Worm (Caenorhabditis elegans) whole organism, L1 larva: ENCODE data around the gene ceh-48.

Experiments used
- C16A3.4 ChIP-seq: fragments of 150-350 bp; optimal IDR thresholded peaks from 2 replicates; lab custom pipeline; 2014; ENCODE audit warnings: missing biosample characterization, missing genetic modification characterization
- Y116A8C.19 ChIP-seq: sonication (generic microtip); optimal IDR thresholded peaks from 2 replicates; lab custom pipeline; 2016; ENCODE audit warnings: missing compliant biosample characterization, missing genetic modification characterization, borderline replicate concordance
- aha-1 ChIP-seq: fragments of 150-350 bp; optimal IDR thresholded peaks from 2 replicates; lab custom pipeline; 2014; ENCODE audit warnings: missing biosample characterization, missing genetic modification characterization
- ama-1 ChIP-seq: fragments of 150-350 bp; optimal IDR thresholded peaks from 2 replicates; lab custom pipeline; 2014
- blmp-1 ChIP-seq: fragments of 150-350 bp; optimal IDR thresholded peaks from 2 replicates; lab custom pipeline; 2014; ENCODE audit warnings: missing biosample characterization, missing genetic modification characterization
- dpl-1 ChIP-seq, 3 experiments: fragments of 150-350 bp in 2 of 3; sonication (generic microtip) in 1 of 3; optimal IDR thresholded peaks; 2 replicates each; lab custom pipeline; 2014 to 2017; ENCODE audit warnings: missing biosample characterization in 3 of 3, missing genetic modification characterization in 3 of 3, missing genetic modification reagents in 3 of 3
- efl-1 ChIP-seq, 4 experiments: fragments of 150-350 bp; optimal IDR thresholded peaks in 3 of 4; peaks in 1 of 4; 1 replicate in 1 of 4; 2 replicates in 3 of 4; lab custom pipeline; 2014; ENCODE audit warnings: missing biosample characterization in 2 of 4, missing genetic modification characterization in 2 of 4, missing genetic modification reagents in 2 of 4
- egl-13 ChIP-seq: sonication (generic microtip); optimal IDR thresholded peaks from 2 replicates; lab custom pipeline; 2016; ENCODE audit warnings: missing genotype, missing genetic modification reagents, missing genetic modification characterization, missing compliant biosample characterization
- egl-27 ChIP-seq, 2 experiments: fragments of 150-350 bp in 1 of 2; sonication (generic microtip); optimal IDR thresholded peaks; 3 replicates each; lab custom pipeline; 2017 to 2018; ENCODE audit warnings: missing biosample characterization in 2 of 2, missing genetic modification characterization in 2 of 2, missing genetic modification reagents in 2 of 2
- elt-2 ChIP-seq: sonication (generic microtip); optimal IDR thresholded peaks from 2 replicates; lab custom pipeline; 2016; ENCODE audit warnings: missing genetic modification characterization, mild to moderate bottlenecking, inconsistent platforms, missing compliant biosample characterization, missing genetic modification reagents
- elt-3 ChIP-seq, 6 experiments: fragments of 150-350 bp in 1 of 6; sonication (generic microtip); optimal IDR thresholded peaks; 2 replicates each; lab custom pipeline; 2017 to 2018; ENCODE audit warnings: missing biosample characterization in 6 of 6, missing genetic modification characterization in 6 of 6, inconsistent platforms in 1 of 6
- fkh-10 ChIP-seq: sonication (generic microtip); optimal IDR thresholded peaks from 2 replicates; lab custom pipeline; 2017; ENCODE audit warnings: missing biosample characterization, missing genetic modification reagents, missing genetic modification characterization
- fos-1 ChIP-seq: fragments of 150-350 bp; optimal IDR thresholded peaks from 2 replicates; lab custom pipeline; 2014; ENCODE audit warnings: missing biosample characterization, missing genetic modification characterization
- grh-1 ChIP-seq: fragments of 200-800 bp; sonication (Bioruptor generic); IDR thresholded peaks from 2 replicates; pipeline ENCODE4 v1.3.6; 2022; ENCODE audit warnings: missing genetic modification reagents, missing genetic modification characterization, missing compliant biosample characterization
- hlh-4 ChIP-seq: sonication (generic microtip); optimal IDR thresholded peaks from 2 replicates; lab custom pipeline; 2016; ENCODE audit warnings: mild to moderate bottlenecking, missing genetic modification characterization, missing compliant biosample characterization
- isw-1 ChIP-seq: fragments of 200-800 bp; sonication (Bioruptor generic); IDR thresholded peaks from 2 replicates; pipeline ENCODE4 v1.3.6; 2022; ENCODE audit warnings: missing genetic modification characterization, missing compliant biosample characterization
- lin-13 ChIP-seq: fragments of 150-350 bp; optimal IDR thresholded peaks from 2 replicates; lab custom pipeline; 2014; ENCODE audit warnings: missing biosample characterization, missing genetic modification reagents, missing genetic modification characterization
- lin-14 ChIP-seq: fragments of 200-800 bp; sonication (Bioruptor generic); optimal IDR thresholded peaks from 2 replicates; lab custom pipeline; 2018; ENCODE audit warnings: mild to moderate bottlenecking, missing genetic modification characterization, moderate library complexity, missing compliant biosample characterization
- lin-35 ChIP-seq, 2 experiments: fragments of 150-350 bp; optimal IDR thresholded peaks; 2 replicates each; lab custom pipeline; 2014; ENCODE audit warnings: missing biosample characterization in 2 of 2, missing genetic modification characterization in 2 of 2, missing genetic modification reagents in 2 of 2
- lin-39 ChIP-seq: fragments of 150-350 bp; optimal IDR thresholded peaks from 2 replicates; lab custom pipeline; 2014; ENCODE audit warnings: missing biosample characterization, missing genetic modification reagents, missing genetic modification characterization
- lsy-2 ChIP-seq, 2 experiments: fragments of 150-350 bp; optimal IDR thresholded peaks; 2 replicates each; lab custom pipeline; 2014; ENCODE audit warnings: missing biosample characterization in 2 of 2, missing genetic modification characterization in 2 of 2
- mep-1 ChIP-seq: fragments of 150-350 bp; optimal IDR thresholded peaks from 2 replicates; lab custom pipeline; 2014; ENCODE audit warnings: missing biosample characterization, missing genetic modification characterization
- nhr-12 ChIP-seq: sonication (generic microtip); optimal IDR thresholded peaks from 2 replicates; lab custom pipeline; 2017; ENCODE audit warnings: missing biosample characterization, missing genetic modification characterization
- nhr-20 ChIP-seq: sonication (generic microtip); optimal IDR thresholded peaks from 2 replicates; lab custom pipeline; 2016; ENCODE audit warnings: mild to moderate bottlenecking, missing genetic modification characterization, missing compliant biosample characterization
- nhr-237 ChIP-seq: fragments of 150-350 bp; optimal IDR thresholded peaks from 2 replicates; lab custom pipeline; 2014; ENCODE audit warnings: missing biosample characterization, missing genetic modification characterization
- nhr-28 ChIP-seq: fragments of 150-350 bp; optimal IDR thresholded peaks from 2 replicates; lab custom pipeline; 2014; ENCODE audit warnings: missing biosample characterization, missing genetic modification characterization
- nhr-71 ChIP-seq: sonication (generic microtip); optimal IDR thresholded peaks from 2 replicates; lab custom pipeline; 2016; ENCODE audit warnings: mild to moderate bottlenecking, missing genetic modification characterization, moderate library complexity, missing compliant biosample characterization
- nhr-76 ChIP-seq: sonication (generic microtip); optimal IDR thresholded peaks from 2 replicates; lab custom pipeline; 2017; ENCODE audit warnings: missing biosample characterization, missing genetic modification characterization
- nhr-77 ChIP-seq: fragments of 150-350 bp; optimal IDR thresholded peaks from 2 replicates; lab custom pipeline; 2014; ENCODE audit warnings: missing biosample characterization, missing genetic modification characterization
- nhr-90 ChIP-seq: sonication (generic microtip); optimal IDR thresholded peaks from 2 replicates; lab custom pipeline; 2016; ENCODE audit warnings: mild to moderate bottlenecking, missing genetic modification characterization, missing compliant biosample characterization; ENCODE audit not compliant: poor library complexity
- pqm-1 ChIP-seq: sonication (generic microtip); optimal IDR thresholded peaks from 3 replicates; lab custom pipeline; 2017; ENCODE audit warnings: missing biosample characterization, missing genetic modification characterization
- rnt-1 ChIP-seq: sonication (generic microtip); optimal IDR thresholded peaks from 2 replicates; lab custom pipeline; 2016; ENCODE audit warnings: mild to moderate bottlenecking, missing genetic modification characterization, moderate library complexity, missing compliant biosample characterization
- skn-1 ChIP-seq: fragments of 150-350 bp; optimal IDR thresholded peaks from 2 replicates; lab custom pipeline; 2014; ENCODE audit warnings: missing biosample characterization, missing genetic modification characterization
- snu-23 ChIP-seq: sonication (generic microtip); optimal IDR thresholded peaks from 2 replicates; lab custom pipeline; 2016; ENCODE audit warnings: missing genetic modification characterization, missing compliant biosample characterization
- sox-4 ChIP-seq: sonication (generic microtip); optimal IDR thresholded peaks from 2 replicates; lab custom pipeline; 2016; ENCODE audit warnings: missing genetic modification characterization, missing compliant biosample characterization
- sup-37 ChIP-seq: fragments of 200-800 bp; sonication (Bioruptor generic); optimal IDR thresholded peaks from 2 replicates; lab custom pipeline; 2018; ENCODE audit warnings: mild to moderate bottlenecking, missing genetic modification characterization, missing compliant biosample characterization
- swsn-7 ChIP-seq: sonication (generic microtip); optimal IDR thresholded peaks from 2 replicates; lab custom pipeline; 2016; ENCODE audit warnings: missing genetic modification characterization, missing compliant biosample characterization
- tbx-2 ChIP-seq: sonication (generic microtip); optimal IDR thresholded peaks from 2 replicates; lab custom pipeline; 2016; ENCODE audit warnings: missing genetic modification characterization, missing compliant biosample characterization
- unc-130 ChIP-seq: fragments of 150-350 bp; optimal IDR thresholded peaks from 2 replicates; lab custom pipeline; 2017; ENCODE audit warnings: missing biosample characterization, missing genetic modification characterization, inconsistent platforms
- unc-86 ChIP-seq: sonication (generic microtip); optimal IDR thresholded peaks from 2 replicates; lab custom pipeline; 2016; ENCODE audit warnings: missing genetic modification characterization, missing compliant biosample characterization
- unc-98 ChIP-seq: fragments of 200-800 bp; sonication (Bioruptor generic); IDR thresholded peaks from 2 replicates; pipeline ENCODE4 v1.3.6; 2022; ENCODE audit warnings: missing genetic modification characterization, missing compliant biosample characterization
- vab-15 ChIP-seq: sonication (generic microtip); optimal IDR thresholded peaks from 2 replicates; lab custom pipeline; 2017; ENCODE audit warnings: missing genotype, mild to moderate bottlenecking, missing genetic modification characterization, missing compliant biosample characterization
- ztf-4 ChIP-seq: fragments of 150-350 bp; optimal IDR thresholded peaks from 2 replicates; lab custom pipeline; 2014; ENCODE audit warnings: missing biosample characterization, missing genetic modification characterization

The ceh-48 gene

ce11 chrIV:6771556-6771955 lies 40.4 kb upstream of the ceh-48 start:
- no peak for TF ChIP-seq efl-1 (optimal IDR thresholded peaks at IDR 0.05; lab: Kevin White, UChicago)
- TF ChIP-seq efl-1 (GFP tag; optimal IDR thresholded peaks at IDR 0.05 in 1 of 2; lab: Kevin White, UChicago): peak in 1 of 2 experiments; percentile 7
- no peak for TF ChIP-seq hlh-4 (tag; lab: Kevin White, UChicago)
- TF ChIP-seq pqm-1 (tag; lab: Kevin White, UChicago): no peak
- TF ChIP-seq elt-2: peak; percentile 53

- TF ChIP-seq efl-1 (optimal IDR thresholded peaks at IDR 0.05; lab: Kevin White, UChicago) (peak in 1 of 2 experiments; percentile 5), efl-1 (GFP tag; optimal IDR thresholded peaks at IDR 0.05 in 1 of 2; lab: Kevin White, UChicago) (peak in 1 of 2 experiments; percentile 83), swsn-7 (tag; lab: Kevin White, UChicago) (no peak), lin-14 (GFP tag; lab: Kevin White, UChicago) (peak; percentile 1), lin-35 (GFP tag; optimal IDR thresholded peaks at IDR 0.05; lab: Kevin White, UChicago) (no peak)
These were observed 34.8 kb upstream of the ceh-48 start for ce11 chrIV:6777156-6777555.

ce11 chrIV:6785151-6785550 lies 26.8 kb upstream of the ceh-48 start, which contains the start of gene dyci-1:
Gene dyci-1, minus strand, starts transcription at chrIV:6785272.
- TF ChIP-seq lin-39 (tag; lab: Kevin White, UChicago): no peak
- no peak for TF ChIP-seq ztf-4 (tag; lab: Kevin White, UChicago)
- peak; percentile 14 for TF ChIP-seq swsn-7 (tag; lab: Kevin White, UChicago)
- TF ChIP-seq vab-15: no peak
- no peak for TF ChIP-seq sox-4 (tag; lab: Kevin White, UChicago)
- no peak for TF ChIP-seq nhr-90 (tag; lab: Kevin White, UChicago)
- TF ChIP-seq nhr-71 (tag; lab: Kevin White, UChicago): peak; percentile 17
- TF ChIP-seq efl-1 (optimal IDR thresholded peaks at IDR 0.05; lab: Kevin White, UChicago): peak; percentile 14 to 34
- TF ChIP-seq efl-1 (GFP tag; optimal IDR thresholded peaks at IDR 0.05 in 1 of 2; lab: Kevin White, UChicago): peak in 1 of 2 experiments; percentile 41
- peak in 1 of 2 experiments; percentile 49 for TF ChIP-seq lsy-2 (tag; optimal IDR thresholded peaks at IDR 0.05; lab: Kevin White, UChicago)
- TF ChIP-seq tbx-2: peak; percentile 5
- TF ChIP-seq egl-13 (tag; lab: Kevin White, UChicago): no peak
- peak in 2 of 3 experiments; percentile 19 to 23 for TF ChIP-seq dpl-1 (GFP tag; optimal IDR thresholded peaks at IDR 0.05; lab: Kevin White, UChicago)
- TF ChIP-seq lin-14 (GFP tag; lab: Kevin White, UChicago): peak; percentile 72
- peak; percentile 74 for TF ChIP-seq nhr-77 (tag; lab: Kevin White, UChicago)
- TF ChIP-seq egl-27 (tag; optimal IDR thresholded peaks at IDR 0.05; lab: Kevin White, UChicago): peak in 1 of 2 experiments; percentile 15
- peak in 1 of 6 experiments; percentile 27 for TF ChIP-seq elt-3 (tag; optimal IDR thresholded peaks at IDR 0.05; lab: Kevin White, UChicago)
- TF ChIP-seq nhr-237 (tag; lab: Kevin White, UChicago): peak; percentile 29
- TF ChIP-seq nhr-20 (tag; lab: Kevin White, UChicago): peak; percentile 46
- TF ChIP-seq fkh-10: no peak
- peak; percentile 0 for TF ChIP-seq lin-13 (GFP tag; lab: Kevin White, UChicago)
- TF ChIP-seq lin-35 (GFP tag; optimal IDR thresholded peaks at IDR 0.05; lab: Kevin White, UChicago): peak; percentile 9 to 31
- no peak for TF ChIP-seq elt-2
- peak; percentile 45 for TF ChIP-seq rnt-1 (tag; lab: Kevin White, UChicago)
- TF ChIP-seq snu-23 (GFP tag; lab: Kevin White, UChicago): peak; percentile 52
- no peak for TF ChIP-seq nhr-76 (tag; lab: Kevin White, UChicago)
- TF ChIP-seq sup-37 (GFP tag; lab: Kevin White, UChicago): no peak
- peak; percentile 3 for TF ChIP-seq blmp-1 (tag; lab: Kevin White, UChicago)

ce11 chrIV:6785873-6786272 lies 26.0 kb upstream of the ceh-48 start:
- no peak for TF ChIP-seq sox-4 (tag; lab: Kevin White, UChicago)
- TF ChIP-seq swsn-7 (tag; lab: Kevin White, UChicago): peak; percentile 76
- no peak for TF ChIP-seq nhr-12 (tag; lab: Kevin White, UChicago)
- no peak for TF ChIP-seq C16A3.4 (tag; lab: Kevin White, UChicago)
- TF ChIP-seq isw-1 (GFP tag; lab: Robert Waterston, UW): peak; percentile 67
- peak; percentile 82 for TF ChIP-seq skn-1
- peak; percentile 25 for TF ChIP-seq nhr-237 (tag; lab: Kevin White, UChicago)
- peak; percentile 87 for TF ChIP-seq mep-1 (tag; lab: Kevin White, UChicago)
- peak; percentile 52 for TF ChIP-seq nhr-77 (tag; lab: Kevin White, UChicago)
- peak; percentile 77 for TF ChIP-seq rnt-1 (tag; lab: Kevin White, UChicago)
- peak; percentile 88 for TF ChIP-seq nhr-71 (tag; lab: Kevin White, UChicago)
- peak in 1 of 6 experiments; percentile 41 for TF ChIP-seq elt-3 (tag; optimal IDR thresholded peaks at IDR 0.05; lab: Kevin White, UChicago)
- TF ChIP-seq nhr-28 (tag; lab: Kevin White, UChicago): no peak
- no peak for TF ChIP-seq fos-1 (tag; lab: Kevin White, UChicago)
- no peak for TF ChIP-seq unc-130 (tag; lab: Kevin White, UChicago)
- TF ChIP-seq aha-1: no peak
- peak; percentile 39 for TF ChIP-seq blmp-1 (tag; lab: Kevin White, UChicago)
- TF ChIP-seq unc-98 (GFP tag; lab: Robert Waterston, UW): no peak
- TF ChIP-seq unc-86 (tag; lab: Kevin White, UChicago): peak; percentile 53
- TF ChIP-seq snu-23 (GFP tag; lab: Kevin White, UChicago): peak; percentile 89
- TF ChIP-seq grh-1 (GFP tag; lab: Robert Waterston, UW): no peak
- peak; percentile 19 for TF ChIP-seq ama-1 (lab: Kevin White, UChicago)
- TF ChIP-seq Y116A8C.19 (tag; lab: Kevin White, UChicago): no peak
- TF ChIP-seq fkh-10: no peak
- TF ChIP-seq elt-2: peak; percentile 39
